Worm (Caenorhabditis elegans): Measurements from ENCODE around the gene fbxa-27.

fbxa-27 gene

DNA sequence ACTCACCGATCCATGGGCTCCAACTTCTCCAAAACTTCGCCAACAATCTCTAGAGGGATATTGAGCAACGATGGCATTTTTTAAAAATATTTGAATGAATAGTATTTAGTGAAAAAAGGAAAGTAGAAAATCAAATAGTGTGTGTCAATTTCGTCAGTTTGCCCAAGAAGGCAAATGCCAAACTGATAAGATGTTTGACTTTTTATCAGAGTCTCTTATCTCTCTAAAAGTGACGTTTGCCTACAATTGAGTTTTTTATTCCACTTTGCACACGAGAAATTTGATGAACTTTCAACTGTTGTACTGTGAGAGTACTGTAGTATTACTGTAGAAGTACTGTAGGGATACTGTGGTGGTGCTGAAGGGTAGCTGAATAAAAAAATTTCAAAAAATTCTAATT, 19.2 kb upstream of the fbxa-27 start:
- TF ChIP-seq ceh-82 (tag; optimal IDR thresholded peaks at IDR 0.05) (no peak), fos-1 (tag; optimal IDR thresholded peaks at IDR 0.05) (peak; percentile 89), crh-2 (tag; optimal IDR thresholded peaks at IDR 0.05) (peak; percentile 1), sma-9 (GFP tag; optimal IDR thresholded peaks at IDR 0.05) (peak; percentile 42), sma-9 (tag; optimal IDR thresholded peaks at IDR 0.05) (no peak)

DNA sequence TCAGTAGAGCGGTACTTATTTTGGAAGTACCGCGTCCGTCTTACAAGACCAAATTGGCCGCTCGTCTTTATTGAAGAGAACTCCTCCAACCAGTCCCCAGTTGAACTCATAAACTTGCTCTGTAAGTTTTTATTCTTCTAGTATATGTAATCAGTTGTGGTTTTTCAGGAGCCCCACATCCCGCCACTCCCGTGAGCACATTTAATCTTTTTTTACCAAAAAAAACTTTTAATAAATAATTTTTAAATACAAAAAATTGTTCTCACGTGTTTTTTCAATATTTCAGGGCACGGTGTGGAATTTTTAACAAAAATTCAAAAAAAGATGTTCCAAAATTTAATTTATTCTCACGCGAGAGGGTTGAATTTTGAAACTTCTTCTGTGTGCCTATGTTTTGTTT, 18.3 kb upstream of the fbxa-27 start, which contains the start of gene fbxa-14:
TSS of gene fbxa-14 (minus strand) at position 101 of the 400 bp plus-strand sequence.
- TF ChIP-seq lsy-2 (tag; optimal IDR thresholded peaks at IDR 0.05) (no peak), snpc-4 (tag; optimal IDR thresholded peaks at IDR 0.05) (no peak), peb-1 (tag; optimal IDR thresholded peaks at IDR 0.05) (no peak), C34F6.9 (tag; optimal IDR thresholded peaks at IDR 0.05) (no peak), alr-1 (tag; optimal IDR thresholded peaks at IDR 0.05) (no peak), crh-2 (tag; optimal IDR thresholded peaks at IDR 0.05) (no peak), blmp-1 (tag; optimal IDR thresholded peaks at IDR 0.05; ENCODE audit: insufficient read depth) (no peak)

DNA sequence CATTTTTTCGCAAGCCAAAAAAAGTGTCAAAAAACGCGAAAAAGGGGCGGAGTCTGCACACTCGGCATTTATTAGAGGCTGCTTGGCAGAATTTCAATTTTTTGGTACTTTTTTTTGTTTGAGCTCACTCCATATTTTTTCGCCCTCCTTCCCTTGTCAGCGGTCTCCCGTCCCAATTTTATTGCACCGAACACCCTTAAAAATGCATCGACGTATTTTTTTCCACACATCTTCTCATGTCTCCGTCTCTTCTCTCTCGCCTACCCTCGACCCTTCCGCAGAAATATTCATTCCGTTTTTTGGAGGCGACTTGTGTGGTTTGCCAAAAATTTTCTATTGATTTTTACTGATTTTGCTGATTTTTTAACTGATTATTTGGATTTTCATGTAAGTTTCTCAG, 16.3 kb upstream of the fbxa-27 start, which contains the start of gene Y82E9BL.18:
TSS of gene Y82E9BL.18 (plus strand) at position 301 of the 400 bp plus-strand sequence.
- TF ChIP-seq gmeb-1 (tag; optimal IDR thresholded peaks at IDR 0.05) (no peak), lin-11 (tag; optimal IDR thresholded peaks at IDR 0.05) (no peak), sma-9 (GFP tag; optimal IDR thresholded peaks at IDR 0.05) (no peak), sma-9 (tag; optimal IDR thresholded peaks at IDR 0.05) (no peak), unc-39 (tag; optimal IDR thresholded peaks at IDR 0.05) (no peak), nhr-237 (tag; optimal IDR thresholded peaks at IDR 0.05) (no peak)

DNA sequence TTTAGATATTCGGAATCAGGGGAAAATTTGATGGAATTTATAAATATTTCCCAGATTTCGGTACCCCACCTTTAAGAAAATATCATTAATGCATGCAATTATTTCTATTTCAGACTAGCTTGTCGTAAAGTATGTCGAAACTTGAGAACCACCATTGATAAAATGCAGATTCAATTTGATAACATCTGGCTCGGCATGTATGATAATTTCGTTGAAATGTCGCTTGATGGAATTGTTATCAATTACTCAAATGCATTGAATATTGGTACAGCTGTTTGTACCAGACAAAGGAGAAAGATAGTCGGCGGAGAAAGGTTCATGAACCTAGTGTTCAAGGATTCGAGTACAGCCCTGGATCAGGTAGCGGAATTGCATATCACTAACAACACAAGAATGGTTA, 10.9 kb upstream of the fbxa-27 start, which contains the start of gene Y82E9BL.19:
TSS of gene Y82E9BL.19 (plus strand) at position 123 of the 400 bp plus-strand sequence.
- TF ChIP-seq nhr-11 (tag; optimal IDR thresholded peaks at IDR 0.05) = no peak
- TF ChIP-seq nhr-25 (tag; optimal IDR thresholded peaks at IDR 0.05) = no peak
- TF ChIP-seq fos-1 (tag; optimal IDR thresholded peaks at IDR 0.05) = peak; percentile 60

DNA sequence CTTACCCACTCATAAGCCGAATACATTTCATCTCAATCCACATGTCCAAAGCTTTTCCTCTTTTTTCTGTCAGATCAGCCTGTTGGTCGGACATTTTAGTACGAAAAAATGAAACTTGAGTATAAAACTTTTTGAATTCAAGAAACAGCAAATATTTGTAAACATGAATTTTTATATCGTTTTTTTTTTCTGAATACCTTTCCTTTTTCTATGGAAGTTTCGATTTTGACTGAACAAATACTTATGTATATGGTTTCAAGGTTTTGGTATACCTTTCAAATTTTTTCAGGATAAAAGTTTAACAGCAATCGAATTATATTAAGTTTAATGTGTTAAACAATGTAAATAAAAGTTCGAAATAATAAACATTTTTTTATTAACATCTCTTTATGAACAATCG, 2.5 kb upstream of the fbxa-27 start, which contains the start of gene fbxa-5:
TSS of gene fbxa-5 (minus strand) at position 101 of the 400 bp plus-strand sequence.
- TF ChIP-seq ama-1 (optimal IDR thresholded peaks at IDR 0.05) (no peak), egl-27 (tag; optimal IDR thresholded peaks at IDR 0.05) (no peak), lsy-2 (tag; optimal IDR thresholded peaks at IDR 0.05) (no peak), nhr-10 (tag; optimal IDR thresholded peaks at IDR 0.05) (no peak), ztf-1 (GFP tag; conservative IDR thresholded peaks at IDR 0.05) (no peak), ceh-82 (tag; optimal IDR thresholded peaks at IDR 0.05) (no peak), lin-39 (tag; optimal IDR thresholded peaks at IDR 0.05) (no peak), lin-11 (tag; optimal IDR thresholded peaks at IDR 0.05) (no peak), fos-1 (tag; optimal IDR thresholded peaks at IDR 0.05) (no peak), ceh-16 (tag; optimal IDR thresholded peaks at IDR 0.05) (no peak), unc-55 (GFP tag; optimal IDR thresholded peaks at IDR 0.05) (no peak), aly-2 (tag; optimal IDR thresholded peaks at IDR 0.05) (no peak), Y55F3AM.14 (GFP tag; optimal IDR thresholded peaks at IDR 0.05) (no peak)

DNA sequence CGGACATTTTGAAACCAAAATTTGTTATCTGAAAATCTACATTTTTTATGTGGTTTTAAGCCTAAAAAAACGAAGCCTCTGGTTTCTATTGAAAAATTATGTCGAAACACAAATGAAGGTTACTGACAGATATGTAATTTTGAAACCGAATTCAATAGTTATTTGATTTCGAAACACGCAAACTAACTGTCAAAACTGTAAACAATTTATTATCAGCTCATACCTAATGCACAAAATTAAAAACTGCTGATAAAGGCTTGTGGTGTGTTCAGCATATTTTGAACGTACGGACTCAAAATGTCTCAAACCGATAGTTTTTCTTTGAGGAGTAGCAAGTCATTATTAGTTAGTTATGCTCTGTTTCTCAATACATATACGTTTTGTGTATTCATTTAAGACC, 281 bp upstream of the fbxa-27 start, which contains the start of gene fbxa-26:
TSS of gene fbxa-26 (minus strand) at position 35 of the 400 bp plus-strand sequence.
- TF ChIP-seq gmeb-1 (tag; optimal IDR thresholded peaks at IDR 0.05) = no peak
- TF ChIP-seq fos-1 (tag; optimal IDR thresholded peaks at IDR 0.05) = peak; percentile 48
- no peak for TF ChIP-seq sem-4 (tag; optimal IDR thresholded peaks at IDR 0.05)

DNA sequence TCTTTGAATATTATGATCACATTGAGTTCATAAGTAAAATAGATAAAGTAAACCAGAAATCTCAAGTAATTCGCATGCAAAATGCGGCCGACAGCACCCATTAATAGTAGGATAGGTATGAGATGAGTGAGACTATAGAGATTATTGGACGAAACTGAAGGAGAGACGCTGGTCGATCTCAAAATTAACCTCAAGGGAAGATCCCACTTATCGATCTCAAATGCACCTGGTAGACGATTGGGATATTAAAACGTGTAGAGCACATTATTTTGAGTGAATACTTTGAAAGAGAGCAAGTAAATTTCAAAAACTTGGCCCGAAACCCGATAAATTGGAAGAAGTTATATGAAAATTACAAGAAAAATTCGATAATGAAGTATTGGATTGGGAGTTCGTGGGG, 2.9 kb downstream of the fbxa-27 start, which contains the start of gene Y82E9BL.6:
TSS of gene Y82E9BL.6 (minus strand) at position 101 of the 400 bp plus-strand sequence.
- TF ChIP-seq ama-1 (optimal IDR thresholded peaks at IDR 0.05) (no peak), ztf-11 (tag; optimal IDR thresholded peaks at IDR 0.05) (no peak), nhr-6 (tag; optimal IDR thresholded peaks at IDR 0.05) (no peak), unc-39 (tag; optimal IDR thresholded peaks at IDR 0.05) (no peak), ceh-82 (tag; optimal IDR thresholded peaks at IDR 0.05) (no peak), alr-1 (tag; optimal IDR thresholded peaks at IDR 0.05) (no peak), R02D3.7 (tag; optimal IDR thresholded peaks at IDR 0.05) (no peak), crh-2 (tag; optimal IDR thresholded peaks at IDR 0.05) (no peak), sem-4 (tag; optimal IDR thresholded peaks at IDR 0.05) (no peak), ZK546.5 (tag; optimal IDR thresholded peaks at IDR 0.05) (no peak)
